Worm (Caenorhabditis elegans): ENCODE measurements around the gene ZK938.12.

The ZK938.12 gene

ce11 chrII:9868698-9869097 is 37.6 kb downstream of the ZK938.12 start, which contains the start of gene old-1:
old-1 (minus strand) TSS chrII:9868747.
- no peak for TF ChIP-seq efl-1 (optimal IDR thresholded peaks at IDR 0.05)
- TF ChIP-seq efl-1 (GFP tag; optimal IDR thresholded peaks at IDR 0.05 in 1 of 2) = peak in 1 of 2 experiments; percentile 86
- TF ChIP-seq unc-86 (tag; optimal IDR thresholded peaks at IDR 0.05) = no peak

- no peak for TF ChIP-seq vab-15 (tag; optimal IDR thresholded peaks at IDR 0.05)
- no peak for TF ChIP-seq fkh-10 (GFP tag; optimal IDR thresholded peaks at IDR 0.05)
- no peak for TF ChIP-seq efl-1 (optimal IDR thresholded peaks at IDR 0.05)
- no peak for TF ChIP-seq efl-1 (GFP tag; optimal IDR thresholded peaks at IDR 0.05 in 1 of 2)
- TF ChIP-seq nhr-47 (tag; optimal IDR thresholded peaks at IDR 0.05) = no peak
Measured at ce11 chrII:9871061-9871460, 39.9 kb downstream of the ZK938.12 start, which contains the start of gene chil-7. chil-7 (minus strand) TSS chrII:9871172.

- TF ChIP-seq lir-3 (tag; optimal IDR thresholded peaks at IDR 0.05; ENCODE audit: poor library complexity) = no peak
- TF ChIP-seq ama-1 (optimal IDR thresholded peaks at IDR 0.05) = no peak
- TF ChIP-seq ets-5 (GFP tag; IDR thresholded peaks at IDR 0.05) = no peak
- TF ChIP-seq ceh-82 (tag; optimal IDR thresholded peaks at IDR 0.05) = no peak
- TF ChIP-seq dpl-1 (GFP tag; optimal IDR thresholded peaks at IDR 0.05) = no peak
- no peak for TF ChIP-seq tbx-2 (tag; optimal IDR thresholded peaks at IDR 0.05)
- no peak for TF ChIP-seq lin-13 (GFP tag; optimal IDR thresholded peaks at IDR 0.05)
- TF ChIP-seq pax-3 (tag; optimal IDR thresholded peaks at IDR 0.05) = no peak
- no peak for TF ChIP-seq unc-98 (GFP tag; IDR thresholded peaks at IDR 0.05)
Measured at ce11 chrII:9872961-9873360, 41.8 kb downstream of the ZK938.12 start, which contains the start of gene chil-8. chil-8 (minus strand) TSS chrII:9873061.

- no peak for TF ChIP-seq C34B4.2 (tag; optimal IDR thresholded peaks at IDR 0.05)
Measured at ce11 chrII:9874508-9875229, 43.5 kb downstream of the ZK938.12 start, which contains the start of the genes chil-2 and ctsa-3.2. chil-2 (minus strand) TSS chrII:9874608. ctsa-3.2 (plus strand) TSS chrII:9875179.

ce11 chrII:9879815-9880214 is 48.7 kb downstream of the ZK938.12 start:
- TF ChIP-seq blmp-1 (tag; optimal IDR thresholded peaks at IDR 0.05) (peak; percentile 97), ets-5 (GFP tag; IDR thresholded peaks at IDR 0.05) (no peak), fos-1 (tag; optimal IDR thresholded peaks at IDR 0.05) (no peak)

ce11 chrII:9880826-9881225 is 49.7 kb downstream of the ZK938.12 start, which contains the start of gene C08H9.15:
C08H9.15 (plus strand) TSS chrII:9881193.
- TF ChIP-seq nhr-85 (tag) (peak; percentile 61), rnt-1 (tag; optimal IDR thresholded peaks at IDR 0.05) (no peak), blmp-1 (tag; optimal IDR thresholded peaks at IDR 0.05) (peak; percentile 85), elt-3 (tag; optimal IDR thresholded peaks at IDR 0.05) (peak in 4 of 6 experiments; percentile 16 to 64 (median 45))

Data from whole organism, L1 larva.